Worm (Caenorhabditis elegans) whole organism, L1 larva: ENCODE data around the gene F47D12.9.

Experiments used
- aha-1 ChIP-seq: fragments of 150-350 bp; optimal IDR thresholded peaks from 2 replicates; lab custom pipeline; 2014; ENCODE audit warnings: missing biosample characterization, missing genetic modification characterization
- dsc-1 ChIP-seq: sonication (generic microtip); optimal IDR thresholded peaks from 2 replicates; lab custom pipeline; 2016; ENCODE audit warnings: mild to moderate bottlenecking, missing genetic modification characterization, missing compliant biosample characterization
- egl-13 ChIP-seq: sonication (generic microtip); optimal IDR thresholded peaks from 2 replicates; lab custom pipeline; 2016; ENCODE audit warnings: missing genotype, missing genetic modification reagents, missing genetic modification characterization, missing compliant biosample characterization
- lin-35 ChIP-seq, 2 experiments: fragments of 150-350 bp; optimal IDR thresholded peaks; 2 replicates each; lab custom pipeline; 2014; ENCODE audit warnings: missing biosample characterization in 2 of 2, missing genetic modification characterization in 2 of 2, missing genetic modification reagents in 2 of 2
- mdl-1 ChIP-seq, 2 experiments: fragments of 150-350 bp; optimal IDR thresholded peaks; 2 replicates each; lab custom pipeline; 2014 to 2017; ENCODE audit warnings: missing biosample characterization in 2 of 2, missing genetic modification characterization in 2 of 2, inconsistent platforms in 1 of 2
- nhr-12 ChIP-seq: sonication (generic microtip); optimal IDR thresholded peaks from 2 replicates; lab custom pipeline; 2017; ENCODE audit warnings: missing biosample characterization, missing genetic modification characterization
- skn-1 ChIP-seq: fragments of 150-350 bp; optimal IDR thresholded peaks from 2 replicates; lab custom pipeline; 2014; ENCODE audit warnings: missing biosample characterization, missing genetic modification characterization
- snpc-4 ChIP-seq: fragments of 150-350 bp; optimal IDR thresholded peaks from 2 replicates; lab custom pipeline; 2014; ENCODE audit warnings: missing biosample characterization, missing genetic modification characterization
- snu-23 ChIP-seq: sonication (generic microtip); optimal IDR thresholded peaks from 2 replicates; lab custom pipeline; 2016; ENCODE audit warnings: missing genetic modification characterization, missing compliant biosample characterization
- unc-130 ChIP-seq: fragments of 150-350 bp; optimal IDR thresholded peaks from 2 replicates; lab custom pipeline; 2017; ENCODE audit warnings: missing biosample characterization, missing genetic modification characterization, inconsistent platforms
- zag-1 ChIP-seq: fragments of 150-350 bp; optimal IDR thresholded peaks from 2 replicates; lab custom pipeline; 2014; ENCODE audit warnings: missing biosample characterization, missing genetic modification characterization
- zip-4 ChIP-seq: fragments of 200-800 bp; sonication (Bioruptor generic); optimal IDR thresholded peaks from 2 replicates; lab custom pipeline; 2018; ENCODE audit warnings: mild to moderate bottlenecking, missing genetic modification characterization, moderate library complexity, missing compliant biosample characterization
- ztf-11 ChIP-seq, 2 experiments: sonication (generic microtip); optimal IDR thresholded peaks; 2 replicates each; lab custom pipeline; 2016 to 2017; ENCODE audit warnings: missing genetic modification characterization in 2 of 2, missing biosample characterization in 1 of 2, missing compliant biosample characterization in 1 of 2

ce11 chrIII:6290469-6291182 is 12.6 kb downstream of the F47D12.9 start:
- TF ChIP-seq snu-23 (no peak), unc-130 (tag; lab: Kevin White, UChicago) (no peak), dsc-1 (no peak), aha-1 (tag; lab: Kevin White, UChicago) (no peak), egl-13 (no peak), nhr-12 (tag; lab: Kevin White, UChicago) (no peak), snpc-4 (tag; lab: Kevin White, UChicago) (no peak), mdl-1 (tag; optimal IDR thresholded peaks at IDR 0.05; lab: Kevin White, UChicago) (no peak), lin-35 (GFP tag; optimal IDR thresholded peaks at IDR 0.05; lab: Kevin White, UChicago) (no peak), ztf-11 (tag; optimal IDR thresholded peaks at IDR 0.05; lab: Kevin White, UChicago) (no peak), skn-1 (tag; lab: Kevin White, UChicago) (no peak), zag-1 (no peak), zip-4 (GFP tag; lab: Kevin White, UChicago) (no peak)
